Fruit fly (Drosophila melanogaster) whole organism, prepupa: ENCODE measurements around the gene CG17919.

Experiments used
- Blimp-1 ChIP-seq: fragments of 200-800 bp; sonication (Bioruptor generic); optimal IDR thresholded peaks from 3 replicates; lab custom pipeline; 2017; ENCODE audit warnings: missing biosample characterization, missing genetic modification characterization, mild to moderate bottlenecking, moderate library complexity, missing genetic modification reagents
- CG10631 ChIP-seq: fragments of 200-800 bp; sonication (Bioruptor generic); optimal IDR thresholded peaks from 2 replicates; lab custom pipeline; 2016; ENCODE audit warnings: missing biosample characterization, missing genetic modification characterization
- CG11762 ChIP-seq: fragments of 200-800 bp; sonication (Bioruptor generic); optimal IDR thresholded peaks from 3 replicates; lab custom pipeline; 2016; ENCODE audit warnings: missing biosample characterization, missing genetic modification characterization; ENCODE audit not compliant: insufficient read depth
- CG11902 ChIP-seq: fragments of 200-800 bp; sonication (Bioruptor generic); optimal IDR thresholded peaks from 3 replicates; lab custom pipeline; 2016; ENCODE audit warnings: missing biosample characterization, missing genetic modification characterization
- CG15336 ChIP-seq: fragments of 200-800 bp; sonication (Bioruptor generic); IDR thresholded peaks from 2 replicates; pipeline ENCODE4 v1.3.6; 2022; ENCODE audit warnings: missing biosample characterization, missing genetic modification characterization
- CG16779 ChIP-seq: fragments of 200-800 bp; sonication (Bioruptor generic); optimal IDR thresholded peaks from 3 replicates; lab custom pipeline; 2017; ENCODE audit warnings: missing biosample characterization, mild to moderate bottlenecking, missing genetic modification characterization
- CG31627 ChIP-seq: fragments of 200-800 bp; sonication (Bioruptor generic); optimal IDR thresholded peaks from 3 replicates; lab custom pipeline; 2016; ENCODE audit warnings: missing biosample characterization, missing genetic modification characterization
- CG32006 ChIP-seq: fragments of 200-800 bp; sonication (Bioruptor generic); optimal IDR thresholded peaks from 3 replicates; lab custom pipeline; 2017; ENCODE audit warnings: missing biosample characterization, mild to moderate bottlenecking, missing genetic modification characterization
- CG34406 ChIP-seq: fragments of 200-800 bp; sonication (Bioruptor generic); optimal IDR thresholded peaks from 3 replicates; lab custom pipeline; 2016; ENCODE audit warnings: missing biosample characterization, missing genetic modification characterization
- CG3919 ChIP-seq: fragments of 200-800 bp; sonication (Bioruptor generic); optimal IDR thresholded peaks from 3 replicates; lab custom pipeline; 2016; ENCODE audit warnings: missing biosample characterization, missing genetic modification characterization
- CG4318 ChIP-seq: fragments of 200-800 bp; sonication (Bioruptor generic); optimal IDR thresholded peaks from 3 replicates; lab custom pipeline; 2017; ENCODE audit warnings: missing biosample characterization, mild to moderate bottlenecking, missing genetic modification characterization
- CG6163 ChIP-seq: fragments of 200-800 bp; sonication (Bioruptor generic); IDR thresholded peaks from 3 replicates; pipeline ENCODE4 v1.3.6; 2022; ENCODE audit warnings: missing biosample characterization, missing genetic modification characterization
- CG6276 ChIP-seq: fragments of 200-800 bp; sonication (Bioruptor generic); optimal IDR thresholded peaks from 2 replicates; lab custom pipeline; 2017; ENCODE audit warnings: missing biosample characterization, mild to moderate bottlenecking, missing genetic modification characterization
- CG6792 ChIP-seq: fragments of 200-800 bp; sonication (Bioruptor generic); optimal IDR thresholded peaks from 3 replicates; lab custom pipeline; 2016; ENCODE audit warnings: missing biosample characterization, missing genetic modification characterization
- CG6808 ChIP-seq: fragments of 200-800 bp; sonication (Bioruptor generic); optimal IDR thresholded peaks from 3 replicates; lab custom pipeline; 2017; ENCODE audit warnings: missing biosample characterization, missing genetic modification characterization, mild to moderate bottlenecking, moderate library complexity, missing genetic modification reagents
- CG7368 ChIP-seq: fragments of 200-800 bp; sonication (Bioruptor generic); optimal IDR thresholded peaks from 3 replicates; lab custom pipeline; 2016; ENCODE audit warnings: missing biosample characterization, missing genetic modification characterization
- CG8319 ChIP-seq: fragments of 200-800 bp; sonication (Bioruptor generic); optimal IDR thresholded peaks from 3 replicates; lab custom pipeline; 2016; ENCODE audit warnings: missing biosample characterization, missing genetic modification characterization
- CG8632 ChIP-seq: fragments of 200-800 bp; sonication (Bioruptor generic); optimal IDR thresholded peaks from 3 replicates; lab custom pipeline; 2016; ENCODE audit warnings: missing biosample characterization, missing genetic modification characterization
- CG9139 ChIP-seq: fragments of 200-800 bp; sonication (Bioruptor generic); optimal IDR thresholded peaks from 3 replicates; lab custom pipeline; 2017; ENCODE audit warnings: missing biosample characterization, mild to moderate bottlenecking, missing genetic modification characterization
- Eip75B ChIP-seq: fragments of 200-800 bp; sonication (Bioruptor generic); optimal IDR thresholded peaks from 3 replicates; lab custom pipeline; 2016; ENCODE audit warnings: missing biosample characterization, missing genetic modification characterization
- Eip78C ChIP-seq: fragments of 200-800 bp; sonication (Bioruptor generic); peaks from one replicate; lab custom pipeline; 2016; ENCODE audit warnings: missing biosample characterization, missing genetic modification characterization
- Eip93F ChIP-seq: fragments of 200-800 bp; sonication (Bioruptor generic); optimal IDR thresholded peaks from 2 replicates; lab custom pipeline; 2016; ENCODE audit warnings: missing biosample characterization, mild to moderate bottlenecking, missing genetic modification characterization
- Ets21C ChIP-seq: fragments of 200-800 bp; sonication (Bioruptor generic); optimal IDR thresholded peaks from 3 replicates; lab custom pipeline; 2016; ENCODE audit warnings: missing biosample characterization, missing genetic modification characterization
- Ets96B ChIP-seq: fragments of 200-800 bp; optimal IDR thresholded peaks from 2 replicates; lab custom pipeline; 2019; ENCODE audit warnings: missing biosample characterization, mild to moderate bottlenecking, missing genetic modification characterization, moderate library complexity
- Hr38 ChIP-seq: sonication (Bioruptor generic); optimal IDR thresholded peaks from 2 replicates; lab custom pipeline; 2016; ENCODE audit warnings: missing biosample characterization, missing genetic modification characterization
- Met ChIP-seq: fragments of 200-800 bp; sonication (Bioruptor generic); optimal IDR thresholded peaks from 3 replicates; lab custom pipeline; 2016; ENCODE audit warnings: missing biosample characterization, missing genetic modification characterization
- Smox ChIP-seq: fragments of 200-800 bp; sonication (Bioruptor generic); optimal IDR thresholded peaks from 3 replicates; lab custom pipeline; 2016; ENCODE audit warnings: missing biosample characterization, missing genetic modification characterization
- Sox102F ChIP-seq: fragments of 200-800 bp; sonication (Bioruptor generic); optimal IDR thresholded peaks from 2 replicates; lab custom pipeline; 2016; ENCODE audit warnings: missing biosample characterization, mild to moderate bottlenecking, missing genetic modification characterization
- Sox14 ChIP-seq: fragments of 200-800 bp; sonication (Bioruptor generic); optimal IDR thresholded peaks from 3 replicates; lab custom pipeline; 2016; ENCODE audit warnings: missing biosample characterization, missing genetic modification characterization
- Sox15 ChIP-seq: fragments of 200-800 bp; sonication (Bioruptor generic); optimal IDR thresholded peaks from 3 replicates; lab custom pipeline; 2016; ENCODE audit warnings: missing biosample characterization, missing genetic modification characterization
- achi ChIP-seq: fragments of 200-800 bp; sonication (Bioruptor generic); optimal IDR thresholded peaks from 3 replicates; lab custom pipeline; 2016; ENCODE audit warnings: missing biosample characterization, missing genetic modification characterization
- acj6 ChIP-seq: fragments of 200-800 bp; sonication (Bioruptor generic); optimal IDR thresholded peaks from 3 replicates; lab custom pipeline; 2016; ENCODE audit warnings: missing biosample characterization, missing genetic modification characterization
- dac ChIP-seq: fragments of 200-800 bp; sonication (Bioruptor generic); optimal IDR thresholded peaks from 2 replicates; lab custom pipeline; 2017; ENCODE audit warnings: missing biosample characterization, mild to moderate bottlenecking, missing genetic modification characterization
- dsx ChIP-seq: fragments of 200-800 bp; optimal IDR thresholded peaks from 3 replicates; lab custom pipeline; 2019; ENCODE audit warnings: missing biosample characterization, mild to moderate bottlenecking, missing genetic modification characterization, moderate library complexity; ENCODE audit not compliant: poor library complexity, severe bottlenecking
- eg ChIP-seq: fragments of 200-800 bp; sonication (Bioruptor generic); IDR thresholded peaks from 3 replicates; pipeline ENCODE4 v1.3.6; 2022; ENCODE audit warnings: missing biosample characterization, missing genetic modification characterization
- esn ChIP-seq: fragments of 200-800 bp; sonication (Bioruptor generic); optimal IDR thresholded peaks from 2 replicates; lab custom pipeline; 2016; ENCODE audit warnings: missing biosample characterization, mild to moderate bottlenecking, missing genetic modification characterization, moderate library complexity
- fkh ChIP-seq: fragments of 200-800 bp; sonication (Bioruptor generic); optimal IDR thresholded peaks from 3 replicates; lab custom pipeline; 2017; ENCODE audit warnings: missing biosample characterization, mild to moderate bottlenecking, missing genetic modification characterization, moderate library complexity
- lz ChIP-seq: fragments of 200-800 bp; sonication (Bioruptor generic); optimal IDR thresholded peaks from 3 replicates; lab custom pipeline; 2016; ENCODE audit warnings: missing biosample characterization, missing genetic modification characterization
- spab ChIP-seq: fragments of 200-800 bp; sonication (Bioruptor generic); optimal IDR thresholded peaks from 2 replicates; lab custom pipeline; 2017; ENCODE audit warnings: missing biosample characterization, mild to moderate bottlenecking, missing genetic modification characterization, missing genetic modification reagents
- ss ChIP-seq, 2 experiments: fragments of 200-800 bp; sonication (Bioruptor generic); optimal IDR thresholded peaks; 2 replicates in 1 of 2; 3 replicates in 1 of 2; lab custom pipeline; 2017 to 2018; ENCODE audit warnings: mild to moderate bottlenecking in 2 of 2, missing biosample characterization in 2 of 2, missing genetic modification characterization in 2 of 2, moderate library complexity in 1 of 2
- svp ChIP-seq: fragments of 200-800 bp; sonication (Bioruptor generic); peaks from one replicate; lab custom pipeline; 2016; ENCODE audit warnings: missing biosample characterization, missing genetic modification characterization
- vri ChIP-seq: fragments of 200-800 bp; sonication (Bioruptor generic); optimal IDR thresholded peaks from 3 replicates; lab custom pipeline; 2016; ENCODE audit warnings: missing biosample characterization, mild to moderate bottlenecking, missing genetic modification characterization

Gene CG17919

dm6 chr3R:6368100-6368499 lies 24.3 kb downstream of the CG17919 start, which contains the start of gene CG42724 (continued):
- TF ChIP-seq fkh: no peak
- no peak for TF ChIP-seq eg (GFP tag; lab: Robert Waterston, UW)
- TF ChIP-seq CG6276 (GFP tag; lab: Kevin White, UChicago): no peak
- no peak for TF ChIP-seq svp

dm6 chr3R:6368550-6369238 lies 24.9 kb downstream of the CG17919 start, which contains the start of gene CG10286:
CG10286 (plus strand) TSS chr3R:6368965.
- 0 out of 2 replicates have a peak, but pooled peaks have one; percentile 23 for TF ChIP-seq CG15336
- no peak for TF ChIP-seq CG9139 (GFP tag; lab: Kevin White, UChicago)
- TF ChIP-seq acj6 (GFP tag; lab: Kevin White, UChicago): peak; percentile 24
- TF ChIP-seq Sox15 (GFP tag; lab: Kevin White, UChicago): no peak
- no peak for TF ChIP-seq CG8319 (GFP tag; lab: Kevin White, UChicago)
- TF ChIP-seq CG6808 (GFP tag; lab: Kevin White, UChicago): peak; percentile 78
- TF ChIP-seq Met (GFP tag; lab: Kevin White, UChicago): no peak
- no peak for TF ChIP-seq CG4318 (GFP tag; lab: Kevin White, UChicago)
- TF ChIP-seq esn: peak; percentile 16
- no peak for TF ChIP-seq lz
- TF ChIP-seq Sox14 (GFP tag; lab: Kevin White, UChicago): peak; percentile 42
- TF ChIP-seq Ets96B (tag; lab: Kevin White, UChicago): peak; percentile 34
- TF ChIP-seq CG11762 (GFP tag; lab: Kevin White, UChicago): no peak
- peak; percentile 20 for TF ChIP-seq CG10631 (GFP tag; lab: Kevin White, UChicago)
- no peak for TF ChIP-seq Smox (GFP tag; lab: Kevin White, UChicago)

- TF ChIP-seq lz (peak; percentile 38), eg (GFP tag; lab: Robert Waterston, UW) (peak; percentile 57; the same call in 1 of the 3 replicates), Blimp-1 (GFP tag; lab: Kevin White, UChicago) (peak; percentile 85), Eip75B (peak; percentile 36), achi (GFP tag; lab: Kevin White, UChicago) (peak; percentile 42), Sox15 (GFP tag; lab: Kevin White, UChicago) (peak; percentile 6), Smox (GFP tag; lab: Kevin White, UChicago) (peak; percentile 46), vri (no peak), CG8319 (GFP tag; lab: Kevin White, UChicago) (no peak), Eip78C (GFP tag; lab: Kevin White, UChicago) (peak; percentile 77), CG3919 (GFP tag; lab: Kevin White, UChicago) (peak; percentile 26), CG6163 (GFP tag; lab: Robert Waterston, UW) (peak; percentile 61; the same call in 1 of the 3 replicates), CG11902 (GFP tag; lab: Kevin White, UChicago) (no peak), CG10631 (GFP tag; lab: Kevin White, UChicago) (peak; percentile 37), dsx (GFP tag; lab: Kevin White, UChicago) (no peak), CG6792 (peak; percentile 14), CG31627 (GFP tag; lab: Kevin White, UChicago) (peak; percentile 27), Ets96B (tag; lab: Kevin White, UChicago) (peak; percentile 18), Hr38 (no peak), CG11762 (GFP tag; lab: Kevin White, UChicago) (peak; percentile 20), CG6276 (GFP tag; lab: Kevin White, UChicago) (no peak), CG7368 (GFP tag; lab: Kevin White, UChicago) (no peak), CG8632 (GFP tag; lab: Kevin White, UChicago) (no peak), CG6808 (GFP tag; lab: Kevin White, UChicago) (no peak), svp (no peak), Eip93F (GFP tag; lab: Kevin White, UChicago) (no peak), spab (GFP tag; lab: Kevin White, UChicago) (no peak), Sox102F (GFP tag; lab: Kevin White, UChicago) (no peak), ss (GFP tag; optimal IDR thresholded peaks at IDR 0.05; lab: Kevin White, UChicago) (peak in 1 of 2 experiments; percentile 2), Ets21C (GFP tag; lab: Kevin White, UChicago) (no peak), CG16779 (no peak), dac (GFP tag; lab: Kevin White, UChicago) (no peak), fkh (peak; percentile 92), CG34406 (GFP tag; lab: Kevin White, UChicago) (no peak), CG32006 (GFP tag; lab: Kevin White, UChicago) (no peak), CG9139 (GFP tag; lab: Kevin White, UChicago) (no peak)
Observed at dm6 chr3R:6373512-6374306, 29.9 kb downstream of the CG17919 start.
